Fruit fly (Drosophila melanogaster) whole organism, embryonic: ENCODE data around the gene CG11384.
A peak's percentile ranks its signal among the peaks of the same experiment; 100 is the strongest.

Source experiments
- Blimp-1 ChIP-seq: fragments of 200-800 bp; sonication (Bioruptor generic); optimal IDR thresholded peaks from 3 replicates; lab custom pipeline; 2018; ENCODE audit warnings: missing biosample characterization, missing genetic modification characterization, mild to moderate bottlenecking, moderate library complexity, missing genetic modification reagents
- CG10959 ChIP-seq: fragments of 200-800 bp; sonication (Bioruptor generic); IDR thresholded peaks from 2 replicates; pipeline ENCODE4 v1.3.6; 2022; ENCODE audit warnings: missing biosample characterization, missing genetic modification characterization
- CG11093 ChIP-seq: fragments of 200-800 bp; sonication (Bioruptor generic); IDR thresholded peaks from 3 replicates; pipeline ENCODE4 v1.3.6; 2022; ENCODE audit warnings: missing biosample characterization, missing genetic modification characterization
- CG11504 ChIP-seq: fragments of 200-800 bp; sonication (Bioruptor generic); optimal IDR thresholded peaks from 3 replicates; lab custom pipeline; 2019; ENCODE audit warnings: missing biosample characterization, mild to moderate bottlenecking, missing genetic modification characterization, moderate library complexity
- CG11560 ChIP-seq: fragments of 200-800 bp; sonication (Bioruptor generic); IDR thresholded peaks from 3 replicates; pipeline ENCODE4 v1.3.6; 2022; ENCODE audit warnings: missing biosample characterization, missing genetic modification characterization
- CG12104 ChIP-seq: fragments of 200-800 bp; sonication (Bioruptor generic); optimal IDR thresholded peaks from 3 replicates; lab custom pipeline; 2016; ENCODE audit warnings: missing biosample characterization, missing genetic modification characterization
- CG12391 ChIP-seq: fragments of 200-800 bp; sonication (Bioruptor generic); optimal IDR thresholded peaks from 3 replicates; lab custom pipeline; 2018; ENCODE audit warnings: missing biosample characterization, mild to moderate bottlenecking, missing genetic modification characterization, moderate library complexity
- CG12942 ChIP-seq: fragments of 200-800 bp; sonication (Bioruptor generic); optimal IDR thresholded peaks from 3 replicates; lab custom pipeline; 2016; ENCODE audit warnings: missing biosample characterization, missing genetic modification characterization
- CG14050 ChIP-seq: fragments of 200-800 bp; sonication (Bioruptor generic); IDR thresholded peaks from 3 replicates; pipeline ENCODE4 v1.3.6; 2022; ENCODE audit warnings: missing biosample characterization, missing genetic modification characterization
- CG14860 ChIP-seq: fragments of 200-800 bp; sonication (Bioruptor generic); IDR thresholded peaks from 3 replicates; pipeline ENCODE4 v1.3.6; 2022; ENCODE audit warnings: missing biosample characterization, missing genetic modification characterization; ENCODE audit not compliant: partially characterized antibody
- CG1602 ChIP-seq: fragments of 200-800 bp; sonication (Bioruptor generic); optimal IDR thresholded peaks from 3 replicates; lab custom pipeline; 2016; ENCODE audit warnings: missing biosample characterization, missing genetic modification characterization
- CG17186 ChIP-seq: fragments of 200-800 bp; sonication (Bioruptor generic); optimal IDR thresholded peaks from 3 replicates; lab custom pipeline; 2017; ENCODE audit warnings: missing biosample characterization, missing genetic modification reagents, missing genetic modification characterization
- CG17385 ChIP-seq: fragments of 200-800 bp; sonication (Bioruptor generic); optimal IDR thresholded peaks from 3 replicates; lab custom pipeline; 2018; ENCODE audit warnings: missing biosample characterization, mild to moderate bottlenecking, missing genetic modification characterization
- CG18619 ChIP-seq: fragments of 200-800 bp; sonication (Bioruptor generic); optimal IDR thresholded peaks from 3 replicates; lab custom pipeline; 2017; ENCODE audit warnings: missing biosample characterization, mild to moderate bottlenecking, missing genetic modification characterization
- CG2129 ChIP-seq: fragments of 200-800 bp; sonication (Bioruptor generic); IDR thresholded peaks from 2 replicates; pipeline ENCODE4 v1.3.6; 2022; ENCODE audit warnings: missing biosample characterization, missing genetic modification characterization; ENCODE audit not compliant: partially characterized antibody
- CG31365 ChIP-seq: fragments of 200-800 bp; sonication (Bioruptor generic); optimal IDR thresholded peaks from 2 replicates; lab custom pipeline; 2018; ENCODE audit warnings: missing biosample characterization, mild to moderate bottlenecking, missing genetic modification characterization
- CG3163 ChIP-seq: fragments of 200-800 bp; sonication (Bioruptor generic); optimal IDR thresholded peaks from 3 replicates; lab custom pipeline; 2016; ENCODE audit warnings: missing biosample characterization, missing genetic modification characterization
- CG32767 ChIP-seq: fragments of 200-800 bp; sonication (Bioruptor generic); IDR thresholded peaks from 2 replicates; pipeline ENCODE4 v1.3.6; 2022; ENCODE audit warnings: missing biosample characterization, missing genetic modification characterization
- CG33213 ChIP-seq: fragments of 200-800 bp; sonication (Bioruptor generic); optimal IDR thresholded peaks from 3 replicates; lab custom pipeline; 2016; ENCODE audit warnings: missing biosample characterization, missing genetic modification characterization
- CG34224 ChIP-seq: fragments of 200-800 bp; sonication (Bioruptor generic); IDR thresholded peaks from 3 replicates; pipeline ENCODE4 v1.3.6; 2022; ENCODE audit warnings: missing biosample characterization, missing genetic modification characterization; ENCODE audit not compliant: partially characterized antibody
- CG3838 ChIP-seq: fragments of 200-800 bp; sonication (Bioruptor generic); optimal IDR thresholded peaks from 3 replicates; lab custom pipeline; 2016; ENCODE audit warnings: missing biosample characterization, missing genetic modification characterization
- CG9817 ChIP-seq: fragments of 200-800 bp; sonication (Bioruptor generic); optimal IDR thresholded peaks from 2 replicates; lab custom pipeline; 2018; ENCODE audit warnings: missing biosample characterization, mild to moderate bottlenecking, missing genetic modification characterization, moderate library complexity
- CHES-1-like ChIP-seq: fragments of 200-800 bp; sonication (Bioruptor generic); optimal IDR thresholded peaks from 2 replicates; lab custom pipeline; 2016; ENCODE audit warnings: missing biosample characterization, missing genetic modification characterization
- Dll ChIP-seq: fragments of 200-800 bp; sonication (Bioruptor generic); IDR thresholded peaks from 4 replicates; pipeline ENCODE4 v1.3.6; 2022; ENCODE audit warnings: missing biosample characterization, missing genetic modification characterization; ENCODE audit not compliant: partially characterized antibody
- MBD-R2 ChIP-seq: fragments of 200-800 bp; sonication (Bioruptor generic); IDR thresholded peaks from 2 replicates; pipeline ENCODE4 v1.3.6; 2022; ENCODE audit warnings: missing biosample characterization, missing genetic modification characterization
- NK7.1 ChIP-seq: fragments of 200-800 bp; sonication (Bioruptor generic); optimal IDR thresholded peaks from 3 replicates; lab custom pipeline; 2016; ENCODE audit warnings: missing biosample characterization, missing genetic modification characterization
- Tbp ChIP-seq: fragments of >200 bp; optimal IDR thresholded peaks from 2 replicates; lab custom pipeline; 2018; ENCODE audit warnings: missing biosample characterization, missing genetic modification characterization
- bigmax ChIP-seq: fragments of 200-800 bp; sonication (Bioruptor generic); optimal IDR thresholded peaks from 2 replicates; lab custom pipeline; 2018; ENCODE audit warnings: missing biosample characterization, mild to moderate bottlenecking, missing genetic modification characterization
- cg ChIP-seq: fragments of 200-800 bp; sonication (Bioruptor generic); optimal IDR thresholded peaks from 3 replicates; lab custom pipeline; 2019; ENCODE audit warnings: missing biosample characterization, mild to moderate bottlenecking, missing genetic modification characterization, moderate library complexity
- chif ChIP-seq, 2 experiments: fragments of 200-800 bp; sonication (Bioruptor generic); optimal IDR thresholded peaks; 3 replicates each; lab custom pipeline; 2016; ENCODE audit warnings: missing biosample characterization in 2 of 2, missing genetic modification characterization in 2 of 2
- croc ChIP-seq: fragments of 200-800 bp; sonication (Bioruptor generic); conservative IDR thresholded peaks from 3 replicates; pipeline ENCODE4 v1.3.6; 2022; ENCODE audit warnings: missing biosample characterization, missing genetic modification characterization
- exex ChIP-seq: fragments of 200-800 bp; sonication (Bioruptor generic); optimal IDR thresholded peaks from 4 replicates; lab custom pipeline; 2018; ENCODE audit warnings: missing biosample characterization, mild to moderate bottlenecking, missing genetic modification characterization, moderate library complexity
- gce ChIP-seq: fragments of 200-800 bp; sonication (Bioruptor generic); IDR thresholded peaks from 3 replicates; pipeline ENCODE4 v1.3.6; 2022; ENCODE audit warnings: missing biosample characterization, missing genetic modification characterization
- grn ChIP-seq: fragments of 200-800 bp; sonication (Bioruptor generic); optimal IDR thresholded peaks from 3 replicates; lab custom pipeline; 2017; ENCODE audit warnings: missing biosample characterization, missing genetic modification characterization
- gt ChIP-seq: fragments of 200-800 bp; sonication (Bioruptor generic); IDR thresholded peaks from 2 replicates; pipeline ENCODE4 v1.3.6; 2022; ENCODE audit warnings: missing biosample characterization, missing genetic modification characterization
- h ChIP-seq: fragments of >200 bp; optimal IDR thresholded peaks from 2 replicates; lab custom pipeline; 2017
- jumu ChIP-seq: fragments of 200-800 bp; sonication (Bioruptor generic); optimal IDR thresholded peaks from 3 replicates; lab custom pipeline; 2016; ENCODE audit warnings: missing biosample characterization, missing genetic modification characterization
- lab ChIP-seq: fragments of 200-800 bp; sonication (Bioruptor generic); optimal IDR thresholded peaks from 3 replicates; lab custom pipeline; 2017; ENCODE audit warnings: missing biosample characterization, missing genetic modification characterization, mild to moderate bottlenecking, moderate library complexity, missing genetic modification reagents
- nerfin-1 ChIP-seq: fragments of 200-800 bp; sonication (Bioruptor generic); optimal IDR thresholded peaks from 3 replicates; lab custom pipeline; 2019; ENCODE audit warnings: missing biosample characterization, mild to moderate bottlenecking, missing genetic modification characterization, moderate library complexity
- nom ChIP-seq: fragments of 200-800 bp; sonication (Bioruptor generic); optimal IDR thresholded peaks from 2 replicates; lab custom pipeline; 2017; ENCODE audit warnings: missing biosample characterization, missing genetic modification characterization, mild to moderate bottlenecking, moderate library complexity, missing genetic modification reagents
- p53 ChIP-seq: fragments of 200-800 bp; sonication (Bioruptor generic); optimal IDR thresholded peaks from 2 replicates; lab custom pipeline; 2016; ENCODE audit warnings: missing biosample characterization, missing genetic modification characterization
- pho ChIP-seq: fragments of 200-800 bp; sonication (Bioruptor generic); optimal IDR thresholded peaks from 2 replicates; lab custom pipeline; 2016; ENCODE audit warnings: missing biosample characterization, missing genetic modification characterization
- pita ChIP-seq: fragments of 200-800 bp; sonication (Bioruptor generic); optimal IDR thresholded peaks from 2 replicates; lab custom pipeline; 2017; ENCODE audit warnings: missing biosample characterization, mild to moderate bottlenecking, missing genetic modification characterization
- pum ChIP-seq: fragments of 200-800 bp; sonication (Bioruptor generic); optimal IDR thresholded peaks from 2 replicates; lab custom pipeline; 2016; ENCODE audit warnings: missing biosample characterization, missing genetic modification characterization
- sens-2 ChIP-seq: fragments of 200-800 bp; sonication (Bioruptor generic); IDR thresholded peaks from 2 replicates; pipeline ENCODE4 v1.3.6; 2022; ENCODE audit warnings: missing biosample characterization, missing genetic modification characterization
- tgo ChIP-seq: fragments of 200-800 bp; sonication (Bioruptor generic); IDR thresholded peaks from 3 replicates; pipeline ENCODE4 v1.3.6; 2022; ENCODE audit warnings: missing biosample characterization, missing genetic modification characterization
- tup ChIP-seq: fragments of 200-800 bp; sonication (Bioruptor generic); optimal IDR thresholded peaks from 2 replicates; lab custom pipeline; 2016; ENCODE audit warnings: missing biosample characterization, mild to moderate bottlenecking, missing genetic modification characterization, moderate library complexity
- vnd ChIP-seq: fragments of 200-800 bp; sonication (Bioruptor generic); IDR thresholded peaks from 3 replicates; pipeline ENCODE4 v1.3.6; 2022; ENCODE audit warnings: missing biosample characterization, missing genetic modification characterization; ENCODE audit not compliant: partially characterized antibody
- wek ChIP-seq: fragments of 200-800 bp; sonication (Bioruptor generic); optimal IDR thresholded peaks from 3 replicates; lab custom pipeline; 2018; ENCODE audit warnings: missing biosample characterization, mild to moderate bottlenecking, missing genetic modification characterization, moderate library complexity

The CG11384 gene

dm6 chrX:1135006-1135376, 40.8 kb downstream of the CG11384 start (continued):
- TF ChIP-seq Tbp (GFP tag; lab: Kevin White, UChicago) (peak; percentile 59), CG18619 (GFP tag; lab: Kevin White, UChicago) (no peak), CG14860 (GFP tag; lab: Robert Waterston, UW) (no peak), croc (GFP tag; lab: Robert Waterston, UW) (no peak), lab (peak; percentile 32), CG31365 (no peak), CG34224 (GFP tag; lab: Robert Waterston, UW) (0 out of 3 replicates have a peak, but pooled peaks have one; percentile 2), nom (GFP tag; lab: Kevin White, UChicago) (peak; percentile 44), vnd (GFP tag; lab: Robert Waterston, UW) (no peak), pita (GFP tag; lab: Kevin White, UChicago) (no peak), chif (GFP tag; optimal IDR thresholded peaks at IDR 0.05; lab: Kevin White, UChicago) (peak in 1 of 2 experiments; percentile 8), gt (no peak), CG12391 (tag; lab: Kevin White, UChicago) (peak; percentile 6), h (lab: Kevin White, UChicago) (no peak), CG17186 (GFP tag; lab: Kevin White, UChicago) (no peak), CG32767 (GFP tag; lab: Robert Waterston, UW) (no peak), pum (GFP tag; lab: Kevin White, UChicago) (no peak), exex (tag; lab: Kevin White, UChicago) (no peak), CG3838 (no peak), CG10959 (no peak), tup (GFP tag; lab: Kevin White, UChicago) (no peak), sens-2 (GFP tag; lab: Robert Waterston, UW) (no peak), MBD-R2 (GFP tag; lab: Robert Waterston, UW) (no peak), wek (GFP tag; lab: Kevin White, UChicago) (no peak), CG33213 (no peak), pho (GFP tag; lab: Kevin White, UChicago) (no peak), CG11504 (tag; lab: Kevin White, UChicago) (peak; percentile 36), nerfin-1 (tag; lab: Kevin White, UChicago) (peak; percentile 6), CG9817 (tag; lab: Kevin White, UChicago) (no peak), NK7.1 (GFP tag; lab: Kevin White, UChicago) (no peak), CG1602 (GFP tag; lab: Kevin White, UChicago) (no peak), bigmax (GFP tag; lab: Kevin White, UChicago) (no peak), p53 (GFP tag; lab: Kevin White, UChicago) (no peak)

dm6 chrX:1134053-1135005, 41.5 kb downstream of the CG11384 start, which contains the start of gene CG3655:
Gene CG3655 (minus strand): TSS chrX:1134896.
- TF ChIP-seq CG14050 (GFP tag; lab: Robert Waterston, UW), result no peak
- TF ChIP-seq Blimp-1, result no peak
- TF ChIP-seq CHES-1-like (GFP tag; lab: Kevin White, UChicago), result no peak
- TF ChIP-seq cg (GFP tag; lab: Kevin White, UChicago), result peak; percentile 1
- TF ChIP-seq CG2129, result no peak
- no peak for TF ChIP-seq CG12942 (GFP tag; lab: Kevin White, UChicago)
- no peak for TF ChIP-seq p53 (GFP tag; lab: Kevin White, UChicago)
- TF ChIP-seq grn, result peak; percentile 89
- TF ChIP-seq CG11560 (tag; lab: Robert Waterston, UW), result no peak
- TF ChIP-seq CG12104 (GFP tag; lab: Kevin White, UChicago), result no peak
- no peak for TF ChIP-seq tgo (GFP tag; lab: Robert Waterston, UW)
- no peak for TF ChIP-seq bigmax (GFP tag; lab: Kevin White, UChicago)
- no peak for TF ChIP-seq gce (GFP tag; lab: Robert Waterston, UW)
- no peak for TF ChIP-seq Dll (GFP tag; lab: Robert Waterston, UW)
- TF ChIP-seq CG3163, result peak; percentile 45
- peak; percentile 74 for TF ChIP-seq CG17385 (GFP tag; lab: Kevin White, UChicago)
- TF ChIP-seq jumu (GFP tag; lab: Kevin White, UChicago), result no peak
- no peak for TF ChIP-seq CG10959
- no peak for TF ChIP-seq CG11093 (GFP tag; lab: Robert Waterston, UW)
